Worm (Caenorhabditis elegans) whole organism, early embryonic: ENCODE data around the gene F25H9.6.

Experiments used
- flt-1 ChIP-seq: fragments of 200-800 bp; sonication (Bioruptor generic); IDR thresholded peaks from 2 replicates; pipeline ENCODE4 v1.3.6; 2022; ENCODE audit warnings: missing genetic modification characterization, missing compliant biosample characterization
- hmg-4 ChIP-seq: fragments of 200-800 bp; sonication (Bioruptor generic); optimal IDR thresholded peaks from 2 replicates; lab custom pipeline; 2018; ENCODE audit warnings: mild to moderate bottlenecking, missing genetic modification characterization, missing compliant biosample characterization

- TF ChIP-seq hmg-4 (GFP tag; lab: Kevin White, UChicago): no peak
- TF ChIP-seq flt-1: no peak
These were observed 17.6 kb upstream of the F25H9.6 start for ce11 chrV:13485732-13486131.
